Worm (Caenorhabditis elegans): ENCODE data around the gene bus-1.

DNA sequence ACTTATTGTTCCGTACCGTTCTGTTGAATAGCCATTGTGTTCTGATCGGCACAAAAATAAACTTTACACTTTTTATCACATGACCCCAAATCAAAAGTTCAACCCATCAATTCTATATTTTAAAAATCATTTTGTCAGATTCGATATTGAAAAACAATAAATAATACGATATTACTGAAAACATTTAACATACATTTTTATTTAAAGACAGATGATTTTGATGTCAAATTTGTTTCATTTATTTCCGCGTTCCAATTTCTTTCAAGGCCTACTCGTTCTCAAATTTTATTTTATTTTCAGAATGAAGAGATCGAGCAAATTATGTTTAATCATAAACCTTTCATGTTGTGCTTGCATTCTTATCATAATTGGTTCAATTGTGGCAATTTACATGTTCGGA lies 29.8 kb downstream of the bus-1 start, which contains the start of gene F59E11.5:
- TF ChIP-seq crh-2 (tag; optimal IDR thresholded peaks at IDR 0.05) (no peak), nhr-6 (tag; optimal IDR thresholded peaks at IDR 0.05) (no peak), unc-62 (GFP tag; optimal IDR thresholded peaks at IDR 0.05) (no peak), elt-3 (tag; optimal IDR thresholded peaks at IDR 0.05) (no peak), Y55F3AM.14 (GFP tag; optimal IDR thresholded peaks at IDR 0.05) (no peak)

Data from whole organism, L2 larva.